Worm (Caenorhabditis elegans): ENCODE results near the gene srh-289.

srh-289 gene

DNA sequence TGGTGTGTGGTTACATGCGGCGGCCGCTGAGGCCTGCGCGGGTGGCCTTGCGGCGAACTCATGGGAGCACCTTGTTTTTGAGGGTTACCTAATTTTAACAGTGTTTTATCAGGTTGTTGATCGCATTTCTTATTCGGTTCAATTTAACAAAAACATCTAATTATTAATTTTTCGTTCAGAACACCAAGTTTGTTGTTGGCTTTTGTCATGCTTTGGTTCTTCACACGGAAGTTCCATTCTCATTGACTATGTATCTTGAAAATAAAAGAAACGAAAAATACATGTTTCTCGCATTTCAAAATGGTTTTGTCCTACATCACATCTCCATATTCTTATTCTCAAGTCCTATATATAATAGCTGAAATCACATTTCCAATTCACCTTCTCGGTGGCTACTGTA, 3.7 kb downstream of the srh-289 start, which contains the start of gene srh-290:
Gene srh-290, plus strand, starts transcription at position 301 of the 400 bp plus-strand sequence.
- TF ChIP-seq crh-2 (tag; optimal IDR thresholded peaks at IDR 0.05) (no peak), F13H6.1 (tag; optimal IDR thresholded peaks at IDR 0.05) (no peak), ztf-11 (tag; optimal IDR thresholded peaks at IDR 0.05) (no peak), sma-9 (GFP tag; optimal IDR thresholded peaks at IDR 0.05) (no peak), sma-9 (tag; optimal IDR thresholded peaks at IDR 0.05) (no peak), nhr-10 (tag; optimal IDR thresholded peaks at IDR 0.05) (no peak), egl-27 (tag; optimal IDR thresholded peaks at IDR 0.05) (no peak), nhr-11 (tag; optimal IDR thresholded peaks at IDR 0.05) (no peak), nhr-6 (tag; optimal IDR thresholded peaks at IDR 0.05) (no peak), unc-62 (GFP tag; optimal IDR thresholded peaks at IDR 0.05) (no peak), mdl-1 (tag; optimal IDR thresholded peaks at IDR 0.05) (no peak), fos-1 (tag; optimal IDR thresholded peaks at IDR 0.05) (no peak), C34F6.9 (tag; optimal IDR thresholded peaks at IDR 0.05) (no peak), mab-5 (tag; optimal IDR thresholded peaks at IDR 0.05) (no peak)

DNA sequence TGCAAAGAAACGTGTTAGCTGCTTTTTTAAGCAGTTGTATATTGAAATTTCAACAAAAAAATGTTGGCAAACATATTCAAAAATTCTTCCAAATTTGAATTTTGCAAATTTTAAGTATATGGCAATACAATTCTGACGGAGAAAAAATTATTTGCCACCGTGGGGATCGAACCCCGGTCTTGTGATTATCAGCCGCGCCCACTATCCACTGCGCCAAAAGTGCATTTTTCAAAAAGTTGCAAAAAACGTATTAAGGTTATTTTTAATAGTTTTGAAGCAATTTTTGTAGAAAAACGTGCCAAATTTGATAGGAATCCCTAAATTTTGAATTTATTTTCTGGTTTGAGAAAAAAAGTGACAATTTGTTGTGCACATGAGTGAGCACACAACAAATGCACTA, 9.5 kb downstream of the srh-289 start:
- TF ChIP-seq nhr-10 (tag; optimal IDR thresholded peaks at IDR 0.05) (no peak), nhr-6 (tag; optimal IDR thresholded peaks at IDR 0.05) (no peak), skn-1 (tag; optimal IDR thresholded peaks at IDR 0.05) (no peak), ztf-11 (tag; optimal IDR thresholded peaks at IDR 0.05) (no peak), C34F6.9 (tag; optimal IDR thresholded peaks at IDR 0.05) (no peak), dmd-4 (tag; optimal IDR thresholded peaks at IDR 0.05) (no peak)

DNA sequence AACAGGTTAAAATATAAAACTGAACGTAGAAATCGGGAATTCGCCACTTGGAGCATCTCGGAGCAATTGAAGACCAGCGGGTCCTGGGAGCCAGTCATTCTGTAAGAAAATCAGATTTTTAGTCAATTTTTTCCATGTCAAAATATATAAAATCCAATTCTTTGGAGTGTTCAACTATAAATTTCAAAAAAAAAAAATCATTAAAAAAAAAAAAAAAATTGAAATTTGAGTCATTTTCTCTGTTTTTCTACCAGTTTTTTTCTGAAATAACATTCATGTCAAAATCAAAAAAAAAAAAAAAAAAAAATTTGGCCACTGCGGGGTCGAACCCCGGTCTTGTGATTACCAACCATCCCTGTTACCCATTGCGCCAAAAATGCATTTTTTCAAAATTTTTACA, 10.3 kb downstream of the srh-289 start, which contains the start of gene srab-12:
Gene srab-12, minus strand, starts transcription at position 101 of the 400 bp plus-strand sequence.
- TF ChIP-seq skn-1 (tag; optimal IDR thresholded peaks at IDR 0.05) (no peak), C34F6.9 (tag; optimal IDR thresholded peaks at IDR 0.05) (no peak), mdl-1 (tag; optimal IDR thresholded peaks at IDR 0.05) (no peak), unc-62 (GFP tag; optimal IDR thresholded peaks at IDR 0.05) (no peak), ztf-1 (GFP tag; conservative IDR thresholded peaks at IDR 0.05) (no peak), lsy-2 (tag; optimal IDR thresholded peaks at IDR 0.05) (no peak), nhr-12 (tag; optimal IDR thresholded peaks at IDR 0.05) (no peak)

DNA sequence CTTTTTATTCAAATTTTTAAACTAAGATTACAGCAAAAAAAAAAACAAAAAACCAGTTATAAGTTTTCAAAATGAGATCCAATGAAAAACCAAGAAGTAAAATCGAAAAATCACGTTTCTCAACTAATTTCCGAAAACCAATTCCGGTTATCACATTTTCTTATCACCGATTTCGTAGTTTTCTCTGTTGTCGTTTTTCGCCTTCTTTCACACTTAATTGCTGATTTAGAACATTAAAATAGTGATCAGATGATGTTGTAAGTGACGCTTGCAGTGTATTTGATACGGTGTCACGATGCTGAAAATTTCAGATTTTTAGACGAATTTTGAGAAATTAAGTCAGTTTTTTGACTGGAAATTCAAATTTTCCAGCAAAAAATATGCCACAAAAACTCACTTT, 13.6 kb downstream of the srh-289 start:
- TF ChIP-seq crh-2 (tag; optimal IDR thresholded peaks at IDR 0.05) (peak; percentile 2), fos-1 (tag; optimal IDR thresholded peaks at IDR 0.05) (peak; percentile 50), dmd-4 (tag; optimal IDR thresholded peaks at IDR 0.05) (no peak), nhr-129 (tag; optimal IDR thresholded peaks at IDR 0.05) (peak; percentile 19)

DNA sequence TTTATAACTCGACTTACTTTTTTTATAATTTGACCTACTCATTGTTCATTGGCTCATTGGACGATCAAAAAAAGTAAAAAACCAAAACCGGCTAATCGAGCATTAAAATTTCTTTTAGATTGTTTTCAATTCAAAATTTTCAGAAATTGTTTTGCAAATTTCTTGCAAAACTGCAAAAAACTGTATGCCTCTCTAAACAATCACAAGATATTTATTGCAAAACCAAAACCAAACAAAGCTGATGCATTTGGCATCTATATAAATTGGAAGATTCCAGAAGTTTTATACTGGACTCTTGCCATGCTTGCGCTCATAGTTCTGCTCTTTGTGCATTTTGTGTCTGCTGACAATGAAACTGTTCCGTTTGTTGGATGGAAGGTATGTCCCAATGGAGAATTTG, 16.3 kb downstream of the srh-289 start, which contains the start of gene C47A10.12:
Gene C47A10.12, plus strand, starts transcription at position 301 of the 400 bp plus-strand sequence.
- no peak for TF ChIP-seq nhr-129 (tag; optimal IDR thresholded peaks at IDR 0.05)
- no peak for TF ChIP-seq elt-1 (tag; optimal IDR thresholded peaks at IDR 0.05)
- no peak for TF ChIP-seq sma-3 (GFP tag; optimal IDR thresholded peaks at IDR 0.05)
- no peak for TF ChIP-seq nhr-23 (tag; optimal IDR thresholded peaks at IDR 0.05)
- no peak for TF ChIP-seq crh-2 (tag; optimal IDR thresholded peaks at IDR 0.05)
- no peak for TF ChIP-seq lin-11 (tag; optimal IDR thresholded peaks at IDR 0.05)
- TF ChIP-seq nhr-11 (tag; optimal IDR thresholded peaks at IDR 0.05): no peak
- no peak for TF ChIP-seq F13H6.1 (tag; optimal IDR thresholded peaks at IDR 0.05)
- no peak for TF ChIP-seq unc-39 (tag; optimal IDR thresholded peaks at IDR 0.05)
- TF ChIP-seq sma-9 (GFP tag; optimal IDR thresholded peaks at IDR 0.05): no peak
- no peak for TF ChIP-seq sma-9 (tag; optimal IDR thresholded peaks at IDR 0.05)
- no peak for TF ChIP-seq nhr-10 (tag; optimal IDR thresholded peaks at IDR 0.05)
- TF ChIP-seq gmeb-1 (tag; optimal IDR thresholded peaks at IDR 0.05): no peak
- TF ChIP-seq aly-2 (tag; optimal IDR thresholded peaks at IDR 0.05): no peak
- no peak for TF ChIP-seq blmp-1 (tag; optimal IDR thresholded peaks at IDR 0.05; ENCODE audit: insufficient read depth)
- TF ChIP-seq fos-1 (tag; optimal IDR thresholded peaks at IDR 0.05): no peak
- no peak for TF ChIP-seq ztf-11 (tag; optimal IDR thresholded peaks at IDR 0.05)
- no peak for TF ChIP-seq ama-1 (optimal IDR thresholded peaks at IDR 0.05)
- TF ChIP-seq unc-62 (GFP tag; optimal IDR thresholded peaks at IDR 0.05): no peak
- no peak for TF ChIP-seq egl-27 (tag; optimal IDR thresholded peaks at IDR 0.05)

DNA sequence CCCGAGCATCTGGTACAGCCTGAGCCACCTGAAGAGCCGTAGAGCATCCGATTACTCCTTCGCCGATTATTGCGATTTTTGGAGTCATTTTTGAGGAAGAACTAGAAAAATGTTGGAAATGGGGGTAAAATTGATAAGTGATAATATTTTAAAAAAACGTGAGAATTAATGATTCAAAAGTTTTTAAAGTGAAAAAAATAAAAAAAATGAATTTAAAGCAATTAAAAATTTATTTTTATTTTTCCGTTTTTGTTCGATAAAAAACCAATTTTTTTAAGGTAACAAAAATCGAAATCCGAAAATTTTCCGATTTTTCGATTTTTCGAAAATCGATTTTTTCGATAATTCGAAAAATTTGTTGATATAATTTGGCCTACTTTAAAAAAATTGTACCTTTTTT, 16.8 kb downstream of the srh-289 start, which contains the start of gene ddo-1:
Gene ddo-1, minus strand, starts transcription at position 101 of the 400 bp plus-strand sequence.
- TF ChIP-seq R02D3.7 (tag; optimal IDR thresholded peaks at IDR 0.05): no peak
- TF ChIP-seq lsy-2 (tag; optimal IDR thresholded peaks at IDR 0.05): no peak
- no peak for TF ChIP-seq lin-13 (GFP tag; optimal IDR thresholded peaks at IDR 0.05)
- TF ChIP-seq elt-1 (tag; optimal IDR thresholded peaks at IDR 0.05): no peak
